Worm (Caenorhabditis elegans): Measurements from ENCODE around the gene F40G9.17.

F40G9.17 gene

DNA sequence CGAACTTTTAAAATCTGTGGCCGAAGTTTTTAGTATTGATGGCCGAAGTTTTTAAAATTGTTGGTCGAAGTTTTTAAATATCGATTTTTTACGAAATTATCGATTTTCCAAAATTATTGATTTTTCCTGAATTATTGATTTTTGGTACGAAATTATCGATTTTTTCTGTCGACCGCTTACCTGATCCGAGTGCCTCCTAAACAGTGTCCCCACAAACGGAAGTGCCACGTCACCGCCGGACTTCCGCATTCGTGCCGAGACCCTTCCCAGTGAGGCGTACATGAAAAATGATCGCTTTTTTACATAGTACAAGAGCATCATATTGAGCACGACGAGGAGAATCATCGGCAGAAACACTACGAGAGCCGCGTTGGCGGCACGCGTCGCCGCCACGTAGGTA is 9.7 kb downstream of the F40G9.17 start:
- TF ChIP-seq W03F9.2 (tag; optimal IDR thresholded peaks at IDR 0.05) = no peak

DNA sequence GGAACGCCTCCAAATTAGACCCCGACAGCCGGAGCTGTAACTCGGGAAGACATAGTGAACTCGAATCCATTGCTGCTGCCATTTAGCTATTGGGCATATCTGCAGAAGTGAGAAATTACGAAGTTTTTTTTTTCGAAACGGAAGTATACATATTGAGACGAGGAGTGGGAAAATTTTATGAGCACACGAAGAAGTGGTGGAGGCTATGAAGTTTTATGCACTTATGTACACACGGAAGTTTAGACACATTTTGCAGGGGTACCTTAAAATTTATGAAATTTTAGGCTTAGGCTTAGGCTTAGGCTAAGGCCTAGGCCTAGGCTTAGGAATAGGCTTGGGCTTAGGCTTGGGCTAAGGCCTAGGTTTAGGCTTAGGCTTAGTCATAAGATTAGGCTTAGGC is 12.8 kb downstream of the F40G9.17 start, which contains the start of gene W10C4.1:
Gene W10C4.1, minus strand, starts transcription at position 101 of the 400 bp plus-strand sequence.
- TF ChIP-seq dao-5 (tag; optimal IDR thresholded peaks at IDR 0.05) (no peak), him-1 (tag; optimal IDR thresholded peaks at IDR 0.05) (no peak), W03F9.2 (tag; optimal IDR thresholded peaks at IDR 0.05) (no peak)

DNA sequence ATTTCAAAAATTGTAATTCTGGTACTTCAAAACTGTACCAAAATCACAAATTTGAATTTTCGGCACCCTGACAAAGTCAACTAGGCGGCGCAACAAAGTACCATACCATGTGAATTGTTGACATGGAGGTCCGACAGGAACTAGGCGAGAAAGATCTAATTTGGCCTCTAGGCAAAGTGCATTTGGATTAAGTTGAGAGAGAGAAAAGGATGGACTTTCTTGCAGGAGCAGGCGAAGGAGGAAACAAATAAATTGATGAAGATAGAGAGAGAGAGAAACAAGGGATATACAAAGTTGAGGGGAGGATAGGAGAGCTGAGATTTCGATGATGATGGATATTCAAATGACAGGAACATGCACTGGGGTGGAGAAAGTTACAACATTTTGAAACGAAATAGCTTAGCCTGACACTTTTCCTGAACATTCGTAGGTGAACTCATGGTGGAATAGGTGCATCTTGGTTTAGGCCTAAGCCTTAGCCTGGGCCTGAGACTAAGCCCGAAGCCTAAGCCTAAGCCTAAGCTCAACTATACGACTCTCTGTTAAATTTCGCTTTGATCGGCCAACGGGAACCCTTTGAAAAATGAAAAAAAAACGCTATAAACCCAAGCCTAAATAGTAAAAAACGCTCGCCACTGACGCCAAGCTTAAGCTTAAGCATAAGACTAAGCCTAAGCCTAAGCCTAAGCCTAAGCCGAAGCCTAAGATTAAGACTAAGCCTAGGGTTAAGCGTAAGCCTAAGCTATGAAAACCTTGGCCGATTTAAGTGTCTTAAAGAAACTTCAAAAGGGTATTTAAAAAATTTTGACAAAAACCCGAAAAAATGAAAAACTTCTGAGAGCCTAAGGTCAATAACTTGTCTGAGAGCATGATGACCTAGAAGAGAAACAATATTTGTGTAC is 14.8 kb downstream of the F40G9.17 start:
- no peak for TF ChIP-seq W03F9.2 (tag; optimal IDR thresholded peaks at IDR 0.05)
- no peak for TF ChIP-seq dao-5 (tag; optimal IDR thresholded peaks at IDR 0.05)
- TF ChIP-seq him-1 (tag; optimal IDR thresholded peaks at IDR 0.05) = no peak

- TF ChIP-seq W03F9.2 (tag; optimal IDR thresholded peaks at IDR 0.05) (no peak), dao-5 (tag; optimal IDR thresholded peaks at IDR 0.05) (no peak), him-1 (tag; optimal IDR thresholded peaks at IDR 0.05) (no peak)
Measured at ce11 chrIII:209695-210091, 15.4 kb downstream of the F40G9.17 start, which contains the start of gene klp-20. TSS of gene klp-20 (plus strand) at chrIII:209992.

DNA sequence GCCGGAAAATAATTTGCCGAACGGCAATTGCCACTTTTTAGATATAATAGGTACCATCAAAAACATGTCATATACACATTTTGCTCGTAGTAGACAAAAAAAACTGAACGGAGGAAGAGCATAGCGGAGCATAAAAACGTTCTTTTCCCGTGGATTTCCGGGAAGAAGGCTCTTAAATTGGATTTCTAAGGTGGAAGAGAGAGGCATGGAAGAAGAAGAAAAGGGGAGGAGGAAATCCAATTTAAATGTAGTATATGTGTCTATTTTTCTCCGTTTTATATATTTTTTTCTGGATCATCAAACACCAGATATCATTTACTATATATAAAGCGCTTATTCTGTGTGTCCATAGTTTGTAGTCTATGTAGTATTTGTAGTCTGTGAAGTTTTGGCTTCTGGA is 17.1 kb downstream of the F40G9.17 start:
- TF ChIP-seq him-1 (tag; optimal IDR thresholded peaks at IDR 0.05) (no peak), dao-5 (tag; optimal IDR thresholded peaks at IDR 0.05) (no peak), W03F9.2 (tag; optimal IDR thresholded peaks at IDR 0.05) (no peak)

- TF ChIP-seq dao-5 (tag; optimal IDR thresholded peaks at IDR 0.05) (no peak), W03F9.2 (tag; optimal IDR thresholded peaks at IDR 0.05) (no peak), him-1 (tag; optimal IDR thresholded peaks at IDR 0.05) (no peak)
Measured at ce11 chrIII:220368-220767, 26.1 kb downstream of the F40G9.17 start.

DNA sequence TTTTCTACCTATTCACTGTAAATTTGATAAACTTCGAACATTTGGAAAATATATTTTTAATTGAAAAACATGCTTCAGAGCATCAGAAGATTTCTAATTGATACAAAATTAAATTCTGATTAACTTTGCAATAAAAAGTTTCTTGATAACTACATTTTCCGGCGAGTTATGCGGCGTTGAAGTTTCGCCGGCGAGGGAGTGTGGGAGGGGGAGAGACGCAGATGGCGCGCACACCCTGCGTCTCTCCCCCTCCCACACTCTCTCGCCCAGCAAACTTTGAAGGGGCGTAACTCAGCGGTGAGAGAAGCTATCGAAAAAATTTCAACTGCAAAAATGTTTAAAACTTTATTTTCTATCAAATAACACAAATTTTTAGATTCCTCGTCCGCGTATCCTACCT is 28.2 kb downstream of the F40G9.17 start:
- TF ChIP-seq W03F9.2 (tag; optimal IDR thresholded peaks at IDR 0.05) (no peak), him-1 (tag; optimal IDR thresholded peaks at IDR 0.05) (no peak), dao-5 (tag; optimal IDR thresholded peaks at IDR 0.05) (no peak)

DNA sequence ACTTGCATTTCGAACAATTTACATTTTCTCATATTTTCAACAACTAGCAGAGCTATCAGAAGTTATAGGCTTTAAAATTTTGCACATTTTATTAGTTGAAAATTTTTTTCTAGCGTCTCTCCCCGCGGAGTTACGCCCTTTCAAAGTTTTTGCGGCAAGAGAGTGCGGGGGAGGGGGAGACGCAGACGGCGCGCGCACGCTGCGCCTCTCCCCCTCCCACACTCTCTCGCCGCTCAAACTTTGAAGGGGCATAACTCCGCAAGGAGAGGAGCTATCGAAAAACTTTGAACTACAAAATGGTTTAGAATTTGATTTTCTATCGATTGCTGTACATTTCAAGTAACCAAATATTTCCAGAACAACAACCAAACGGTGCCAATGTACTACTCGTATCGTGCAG is 32.8 kb downstream of the F40G9.17 start:
- TF ChIP-seq him-1 (tag; optimal IDR thresholded peaks at IDR 0.05) = no peak
- no peak for TF ChIP-seq dao-5 (tag; optimal IDR thresholded peaks at IDR 0.05)
- TF ChIP-seq W03F9.2 (tag; optimal IDR thresholded peaks at IDR 0.05) = no peak

ce11 chrIII:230129-230528 is 35.9 kb downstream of the F40G9.17 start, which contains the start of gene hpo-38:
TSS of gene hpo-38 (plus strand) at chrIII:230429.
- no peak for TF ChIP-seq W03F9.2 (tag; optimal IDR thresholded peaks at IDR 0.05)
- TF ChIP-seq him-1 (tag; optimal IDR thresholded peaks at IDR 0.05) = no peak
- no peak for TF ChIP-seq dao-5 (tag; optimal IDR thresholded peaks at IDR 0.05)

DNA sequence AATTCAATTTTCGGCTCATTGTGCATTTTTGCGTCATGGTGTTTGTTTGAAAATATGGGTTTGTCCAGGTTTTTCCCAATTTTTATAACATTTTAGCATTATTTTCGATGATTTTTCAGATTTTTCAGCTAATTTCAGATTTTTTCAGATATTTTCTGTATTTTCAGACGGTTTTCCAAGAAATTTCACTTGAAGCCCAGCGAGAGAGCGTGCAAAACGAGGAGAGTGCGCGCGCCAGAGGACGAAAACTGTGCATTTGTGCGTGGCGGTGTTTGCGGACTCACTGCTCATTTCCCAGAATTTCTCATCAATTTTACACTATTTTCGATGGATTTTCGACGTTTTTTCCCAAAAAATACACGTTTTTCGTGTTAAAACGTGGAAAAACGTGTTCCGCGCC is 40.9 kb downstream of the F40G9.17 start:
- TF ChIP-seq him-1 (tag; optimal IDR thresholded peaks at IDR 0.05) (peak; percentile 5), W03F9.2 (tag; optimal IDR thresholded peaks at IDR 0.05) (peak; percentile 20), dao-5 (tag; optimal IDR thresholded peaks at IDR 0.05) (no peak)

DNA sequence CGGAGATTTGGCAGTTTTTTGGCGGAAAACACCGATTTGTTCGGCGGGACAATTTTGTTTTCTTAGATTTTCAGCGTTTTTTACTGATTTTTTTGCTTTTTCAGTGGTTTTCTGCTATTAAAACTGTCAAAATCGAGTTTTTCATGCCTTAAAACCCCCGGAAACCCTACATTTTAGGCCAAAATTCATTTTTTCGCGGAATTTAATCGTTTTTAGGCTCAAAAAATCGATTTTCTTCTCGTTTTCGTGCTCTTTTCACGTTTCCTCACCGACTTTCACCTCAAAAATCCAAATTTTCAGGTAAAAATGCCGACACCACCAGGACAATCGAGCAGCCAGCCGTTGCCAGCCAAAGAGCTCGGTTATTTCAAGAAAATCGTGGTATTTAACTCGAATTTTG is 41.3 kb downstream of the F40G9.17 start, which contains the start of gene hpo-29:
Gene hpo-29, plus strand, starts transcription at position 301 of the 400 bp plus-strand sequence.
- TF ChIP-seq him-1 (tag; optimal IDR thresholded peaks at IDR 0.05) (no peak), dao-5 (tag; optimal IDR thresholded peaks at IDR 0.05) (no peak), W03F9.2 (tag; optimal IDR thresholded peaks at IDR 0.05) (no peak)

- no peak for TF ChIP-seq him-1 (tag; optimal IDR thresholded peaks at IDR 0.05)
- no peak for TF ChIP-seq dao-5 (tag; optimal IDR thresholded peaks at IDR 0.05)
- no peak for TF ChIP-seq W03F9.2 (tag; optimal IDR thresholded peaks at IDR 0.05)
Measured at ce11 chrIII:251410-251809, 57.1 kb downstream of the F40G9.17 start.

- TF ChIP-seq him-1 (tag; optimal IDR thresholded peaks at IDR 0.05) (no peak), dao-5 (tag; optimal IDR thresholded peaks at IDR 0.05) (no peak), W03F9.2 (tag; optimal IDR thresholded peaks at IDR 0.05) (no peak)
Measured at ce11 chrIII:254235-254634, 60.0 kb downstream of the F40G9.17 start, which contains the start of gene Y50D7A.3. TSS of gene Y50D7A.3 (plus strand) at chrIII:254535.

Measured in whole organism, L4/young adult.